Worm (Caenorhabditis elegans): ENCODE measurements around the gene gar-2.

gar-2 gene

ce11 chrIII:6303114-6303647 is 6.0 kb upstream of the gar-2 start, which contains the start of gene F47D12.9 (continued):
- no peak for TF ChIP-seq madf-9 (GFP tag; conservative IDR thresholded peaks at IDR 0.05)
- TF ChIP-seq Y5F2A.4 (GFP tag; optimal IDR thresholded peaks at IDR 0.05), result no peak
- TF ChIP-seq saeg-2 (GFP tag; IDR thresholded peaks at IDR 0.05), result no peak
- TF ChIP-seq fos-1 (tag; optimal IDR thresholded peaks at IDR 0.05), result no peak
- peak; percentile 82 for TF ChIP-seq php-3 (GFP tag; IDR thresholded peaks at IDR 0.05)
- TF ChIP-seq ceh-28 (tag; optimal IDR thresholded peaks at IDR 0.05), result no peak
- no peak for TF ChIP-seq arid-1 (GFP tag; conservative IDR thresholded peaks at IDR 0.05)
- no peak for TF ChIP-seq Y75B8A.6 (GFP tag; IDR thresholded peaks at IDR 0.05)
- no peak for TF ChIP-seq F26F4.8 (GFP tag; conservative IDR thresholded peaks at IDR 0.05)
- peak; percentile 71 for TF ChIP-seq nhr-48 (tag; optimal IDR thresholded peaks at IDR 0.05)
- TF ChIP-seq attf-4 (tag; optimal IDR thresholded peaks at IDR 0.05), result no peak
- TF ChIP-seq ces-1 (GFP tag; optimal IDR thresholded peaks at IDR 0.05), result no peak
- TF ChIP-seq lsy-2 (tag; optimal IDR thresholded peaks at IDR 0.05), result peak; percentile 59 to 84
- TF ChIP-seq F37D6.2 (tag; optimal IDR thresholded peaks at IDR 0.05), result no peak
- TF ChIP-seq aha-1 (tag), result no peak
- TF ChIP-seq ceh-32 (tag; optimal IDR thresholded peaks at IDR 0.05; ENCODE audit: poor library complexity), result no peak
- peak; percentile 56; the same call in 1 of the 2 replicates for TF ChIP-seq egl-43 (GFP tag; IDR thresholded peaks at IDR 0.05)
- no peak for TF ChIP-seq zfp-2 (tag; optimal IDR thresholded peaks at IDR 0.05)
- peak; percentile 11 for TF ChIP-seq cey-2 (tag; optimal IDR thresholded peaks at IDR 0.05; ENCODE audit: borderline replicate concordance, insufficient read depth)
- no peak for TF ChIP-seq spr-3 (GFP tag; optimal IDR thresholded peaks at IDR 0.05)
- no peak for TF ChIP-seq pha-4 (GFP tag; IDR thresholded peaks at IDR 0.05)
- TF ChIP-seq pha-4 (tag; optimal IDR thresholded peaks at IDR 0.05), result peak; percentile 76

ce11 chrIII:6303787-6304186 is 5.4 kb upstream of the gar-2 start:
- no peak for TF ChIP-seq zag-1 (tag; optimal IDR thresholded peaks at IDR 0.05)
- no peak for TF ChIP-seq madf-9 (GFP tag; conservative IDR thresholded peaks at IDR 0.05)
- no peak for TF ChIP-seq ztf-11 (tag; optimal IDR thresholded peaks at IDR 0.05)
- TF ChIP-seq dpl-1 (GFP tag; optimal IDR thresholded peaks at IDR 0.05), result no peak
- no peak for TF ChIP-seq mdt-29 (GFP tag; IDR thresholded peaks at IDR 0.05)
- no peak for TF ChIP-seq dve-1 (tag; optimal IDR thresholded peaks at IDR 0.05; ENCODE audit: insufficient read depth)
- no peak for TF ChIP-seq R02D3.7 (tag; optimal IDR thresholded peaks at IDR 0.05)
- TF ChIP-seq lin-38 (GFP tag; IDR thresholded peaks at IDR 0.05), result no peak
- TF ChIP-seq lir-3 (tag; optimal IDR thresholded peaks at IDR 0.05), result no peak
- TF ChIP-seq mdl-1 (tag; optimal IDR thresholded peaks at IDR 0.05), result no peak
- TF ChIP-seq lsy-2 (tag; optimal IDR thresholded peaks at IDR 0.05), result no peak

ce11 chrIII:6307832-6308231 is 1.3 kb upstream of the gar-2 start:
- TF ChIP-seq ctbp-1 (GFP tag; IDR thresholded peaks at IDR 0.05) (0 out of 2 replicates have a peak, but pooled peaks have one; percentile 27), jun-1 (tag; optimal IDR thresholded peaks at IDR 0.05) (no peak), fkh-10 (GFP tag; optimal IDR thresholded peaks at IDR 0.05) (peak; percentile 32), zfp-2 (tag; optimal IDR thresholded peaks at IDR 0.05) (no peak), ceh-20 (GFP tag; IDR thresholded peaks at IDR 0.05) (no peak), R02D3.7 (tag; optimal IDR thresholded peaks at IDR 0.05) (no peak), dpl-1 (GFP tag; optimal IDR thresholded peaks at IDR 0.05) (no peak), sdz-12 (GFP tag; optimal IDR thresholded peaks at IDR 0.05) (no peak)

ce11 chrIII:6310352-6310751 is 1.2 kb downstream of the gar-2 start:
- TF ChIP-seq hlh-11 (tag; optimal IDR thresholded peaks at IDR 0.05), result no peak
- peak; percentile 61 for TF ChIP-seq ces-1 (GFP tag; optimal IDR thresholded peaks at IDR 0.05)
- TF ChIP-seq fkh-10 (GFP tag; optimal IDR thresholded peaks at IDR 0.05), result peak; percentile 39
